Worm (Caenorhabditis elegans): ENCODE results near the gene F11C1.4.
A peak's percentile ranks its signal among the peaks of the same experiment; 100 is the strongest.

Gene F11C1.4

DNA sequence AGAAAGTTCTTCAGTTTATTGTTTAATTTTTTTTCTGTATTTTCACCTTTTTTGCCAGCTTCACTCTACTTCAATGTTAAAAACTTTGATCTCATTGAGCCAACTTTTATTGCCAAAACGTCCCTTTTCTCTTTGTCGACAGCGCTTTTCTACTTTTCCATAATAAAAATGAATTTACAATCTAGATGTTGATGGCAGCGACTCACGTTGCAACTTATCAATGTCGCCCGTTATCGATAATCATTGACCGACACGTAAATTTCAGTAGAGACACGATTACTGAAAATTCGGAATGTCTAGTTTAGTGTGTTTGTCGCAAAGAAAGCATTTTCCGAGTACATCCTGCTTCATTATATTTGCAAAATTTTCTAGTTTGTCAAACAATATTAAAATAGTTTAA, 2.9 kb downstream of the F11C1.4 start:
- TF ChIP-seq skn-1 (tag; optimal IDR thresholded peaks at IDR 0.05) (no peak), vab-7 (GFP tag; IDR thresholded peaks at IDR 0.05) (no peak), ceh-82 (tag; optimal IDR thresholded peaks at IDR 0.05) (no peak), mxl-3 (GFP tag; optimal IDR thresholded peaks at IDR 0.05) (peak; percentile 36), dve-1 (tag; optimal IDR thresholded peaks at IDR 0.05; ENCODE audit: insufficient read depth) (peak; percentile 7), nhr-28 (tag; optimal IDR thresholded peaks at IDR 0.05) (peak; percentile 2), Y48G9A.11 (GFP tag; IDR thresholded peaks at IDR 0.05) (no peak), dmd-8 (GFP tag; IDR thresholded peaks at IDR 0.05) (no peak), Y75B8A.6 (GFP tag; IDR thresholded peaks at IDR 0.05) (no peak), lin-29 (GFP tag; IDR thresholded peaks at IDR 0.05) (no peak), T20F7.1 (GFP tag; optimal IDR thresholded peaks at IDR 0.05) (no peak), nhr-41 (GFP tag; IDR thresholded peaks at IDR 0.05) (no peak), spr-3 (GFP tag; optimal IDR thresholded peaks at IDR 0.05) (no peak), nhr-111 (GFP tag; optimal IDR thresholded peaks at IDR 0.05) (no peak), ceh-32 (tag; optimal IDR thresholded peaks at IDR 0.05; ENCODE audit: poor library complexity) (no peak), nhr-6 (tag; optimal IDR thresholded peaks at IDR 0.05) (no peak), ceh-28 (tag; optimal IDR thresholded peaks at IDR 0.05) (no peak), daf-8 (GFP tag; IDR thresholded peaks at IDR 0.05) (no peak), dmd-6 (GFP tag; IDR thresholded peaks at IDR 0.05) (peak; percentile 47), ceh-44 (GFP tag; IDR thresholded peaks at IDR 0.05) (no peak), sdz-12 (GFP tag; optimal IDR thresholded peaks at IDR 0.05) (no peak), mdl-1 (tag; optimal IDR thresholded peaks at IDR 0.05) (no peak), saeg-2 (GFP tag; IDR thresholded peaks at IDR 0.05) (no peak), nhr-76 (tag; optimal IDR thresholded peaks at IDR 0.05) (no peak), unc-62 (GFP tag; optimal IDR thresholded peaks at IDR 0.05 in 1 of 2) (peak in 1 of 2 experiments; percentile 11), unc-62 (tag; optimal IDR thresholded peaks at IDR 0.05) (no peak), aha-1 (tag) (no peak), snpc-4 (tag; optimal IDR thresholded peaks at IDR 0.05) (no peak), pqm-1 (tag; optimal IDR thresholded peaks at IDR 0.05) (peak; percentile 77), duxl-1 (tag; optimal IDR thresholded peaks at IDR 0.05; ENCODE audit: poor library complexity) (no peak), nhr-48 (tag; optimal IDR thresholded peaks at IDR 0.05) (no peak), hlh-11 (tag; optimal IDR thresholded peaks at IDR 0.05) (peak; percentile 18), daf-16 (GFP tag; optimal IDR thresholded peaks at IDR 0.05) (no peak), daf-16 (tag; optimal IDR thresholded peaks at IDR 0.05) (peak; percentile 56), zip-2 (tag; optimal IDR thresholded peaks at IDR 0.05) (no peak), ZK546.5 (tag; optimal IDR thresholded peaks at IDR 0.05) (no peak), aly-2 (tag; optimal IDR thresholded peaks at IDR 0.05) (no peak), T26A8.4 (GFP tag; IDR thresholded peaks at IDR 0.05) (no peak), Y5F2A.4 (GFP tag; optimal IDR thresholded peaks at IDR 0.05) (no peak), F26F4.8 (GFP tag; conservative IDR thresholded peaks at IDR 0.05) (no peak), rbr-2 (tag; optimal IDR thresholded peaks at IDR 0.05) (no peak)

ce11 chrX:12981393-12981792, 4.5 kb downstream of the F11C1.4 start, which contains the start of gene scav-4:
scav-4 (plus strand) TSS chrX:12981775.
- TF ChIP-seq pqm-1 (tag; optimal IDR thresholded peaks at IDR 0.05) (peak; percentile 31), daf-16 (GFP tag; optimal IDR thresholded peaks at IDR 0.05) (no peak), daf-16 (tag; optimal IDR thresholded peaks at IDR 0.05) (peak; percentile 94), dve-1 (tag; optimal IDR thresholded peaks at IDR 0.05; ENCODE audit: insufficient read depth) (peak; percentile 6), hlh-11 (tag; optimal IDR thresholded peaks at IDR 0.05) (peak; percentile 49), php-3 (GFP tag; IDR thresholded peaks at IDR 0.05) (peak; percentile 53; the same call in 1 of the 2 replicates), mxl-3 (GFP tag; optimal IDR thresholded peaks at IDR 0.05) (peak; percentile 34), dmd-6 (GFP tag; IDR thresholded peaks at IDR 0.05) (peak; percentile 46), aly-2 (tag; optimal IDR thresholded peaks at IDR 0.05) (no peak), nhr-28 (tag; optimal IDR thresholded peaks at IDR 0.05) (peak; percentile 56), nhr-237 (tag; optimal IDR thresholded peaks at IDR 0.05) (no peak)
